Worm (Caenorhabditis elegans): ENCODE data around the gene H03A11.2.

Gene H03A11.2

ce11 chrX:15230394-15230968 is at the start of gene H03A11.2:
Gene H03A11.2, minus strand, starts transcription at chrX:15230645.
- TF ChIP-seq efl-1 (optimal IDR thresholded peaks at IDR 0.05) (no peak), efl-1 (GFP tag; optimal IDR thresholded peaks at IDR 0.05 in 1 of 2) (peak in 1 of 2 experiments; percentile 84), snpc-4 (tag; optimal IDR thresholded peaks at IDR 0.05) (no peak), elt-2 (tag; optimal IDR thresholded peaks at IDR 0.05) (peak; percentile 26)

- TF ChIP-seq unc-130 (tag; optimal IDR thresholded peaks at IDR 0.05), result no peak
- no peak for TF ChIP-seq ztf-4 (tag; optimal IDR thresholded peaks at IDR 0.05)
- TF ChIP-seq fkh-8 (tag; optimal IDR thresholded peaks at IDR 0.05), result no peak
- no peak for TF ChIP-seq mep-1 (tag; optimal IDR thresholded peaks at IDR 0.05)
- no peak for TF ChIP-seq sptf-1 (tag; optimal IDR thresholded peaks at IDR 0.05)
- peak; percentile 67 for TF ChIP-seq jun-1 (tag; optimal IDR thresholded peaks at IDR 0.05)
- TF ChIP-seq hlh-4 (tag; optimal IDR thresholded peaks at IDR 0.05), result no peak
- no peak for TF ChIP-seq grh-1 (GFP tag; IDR thresholded peaks at IDR 0.05)
- TF ChIP-seq lin-35 (GFP tag; optimal IDR thresholded peaks at IDR 0.05), result no peak
- no peak for TF ChIP-seq ets-5 (GFP tag; IDR thresholded peaks at IDR 0.05)
- TF ChIP-seq hlh-17 (GFP tag; optimal IDR thresholded peaks at IDR 0.05; ENCODE audit: borderline replicate concordance), result no peak
- TF ChIP-seq elt-2 (tag; optimal IDR thresholded peaks at IDR 0.05), result no peak
- no peak for TF ChIP-seq zag-1 (tag; optimal IDR thresholded peaks at IDR 0.05)
- TF ChIP-seq lin-13 (GFP tag; optimal IDR thresholded peaks at IDR 0.05), result no peak
- TF ChIP-seq aly-2 (tag; optimal IDR thresholded peaks at IDR 0.05), result no peak
- no peak for TF ChIP-seq nhr-47 (tag; optimal IDR thresholded peaks at IDR 0.05)
- peak in 1 of 2 experiments; percentile 5 for TF ChIP-seq lsy-2 (tag; optimal IDR thresholded peaks at IDR 0.05)
- TF ChIP-seq elt-3 (tag; optimal IDR thresholded peaks at IDR 0.05), result no peak
- no peak for TF ChIP-seq C34B4.2 (tag; optimal IDR thresholded peaks at IDR 0.05)
- TF ChIP-seq ceh-88 (GFP tag; IDR thresholded peaks at IDR 0.05), result no peak
- TF ChIP-seq unc-86 (tag; optimal IDR thresholded peaks at IDR 0.05), result no peak
- TF ChIP-seq nhr-11 (tag; optimal IDR thresholded peaks at IDR 0.05), result no peak
- TF ChIP-seq F16B12.6 (tag; optimal IDR thresholded peaks at IDR 0.05), result no peak
- no peak for TF ChIP-seq pag-3 (tag; optimal IDR thresholded peaks at IDR 0.05; ENCODE audit: borderline replicate concordance, insufficient read depth)
- TF ChIP-seq skn-1 (tag; optimal IDR thresholded peaks at IDR 0.05), result peak; percentile 36
- TF ChIP-seq lin-15B (tag; optimal IDR thresholded peaks at IDR 0.05), result no peak
- TF ChIP-seq ceh-63 (GFP tag; optimal IDR thresholded peaks at IDR 0.05), result no peak
- TF ChIP-seq snu-23 (GFP tag; optimal IDR thresholded peaks at IDR 0.05), result no peak
- no peak for TF ChIP-seq nhr-90 (tag; optimal IDR thresholded peaks at IDR 0.05; ENCODE audit: poor library complexity)
- no peak for TF ChIP-seq ztf-11 (tag; optimal IDR thresholded peaks at IDR 0.05)
- TF ChIP-seq fkh-4 (tag; optimal IDR thresholded peaks at IDR 0.05; ENCODE audit: borderline replicate concordance), result no peak
- TF ChIP-seq nhr-12 (tag; optimal IDR thresholded peaks at IDR 0.05), result no peak
- TF ChIP-seq isw-1 (GFP tag; IDR thresholded peaks at IDR 0.05), result no peak
- TF ChIP-seq unc-30 (tag; optimal IDR thresholded peaks at IDR 0.05), result no peak
- TF ChIP-seq unc-62 (GFP tag; optimal IDR thresholded peaks at IDR 0.05), result no peak
- no peak for TF ChIP-seq mef-2 (tag; optimal IDR thresholded peaks at IDR 0.05)
- no peak for TF ChIP-seq tbx-2 (tag; optimal IDR thresholded peaks at IDR 0.05)
- peak; percentile 44 for TF ChIP-seq lin-14 (GFP tag; optimal IDR thresholded peaks at IDR 0.05)
- no peak for TF ChIP-seq pqm-1 (tag; optimal IDR thresholded peaks at IDR 0.05)
- peak; percentile 16 for TF ChIP-seq snpc-4 (tag; optimal IDR thresholded peaks at IDR 0.05)
- no peak for TF ChIP-seq C04F5.9 (tag; optimal IDR thresholded peaks at IDR 0.05)
- TF ChIP-seq swsn-7 (tag; optimal IDR thresholded peaks at IDR 0.05), result no peak
- TF ChIP-seq ama-1 (optimal IDR thresholded peaks at IDR 0.05), result no peak
- TF ChIP-seq efl-3 (GFP tag; optimal IDR thresholded peaks at IDR 0.05), result no peak
- no peak for TF ChIP-seq nhr-20 (tag; optimal IDR thresholded peaks at IDR 0.05)
- TF ChIP-seq dsc-1 (tag; optimal IDR thresholded peaks at IDR 0.05), result no peak
- no peak for TF ChIP-seq nhr-84 (tag; optimal IDR thresholded peaks at IDR 0.05)
- TF ChIP-seq vab-15 (tag; optimal IDR thresholded peaks at IDR 0.05), result no peak
- TF ChIP-seq unc-98 (GFP tag; IDR thresholded peaks at IDR 0.05), result no peak
- TF ChIP-seq blmp-1 (tag; optimal IDR thresholded peaks at IDR 0.05), result peak; percentile 30
Measured at ce11 chrX:15279301-15279700, 48.9 kb upstream of the H03A11.2 start.

All from whole organism, L1 larva.